Worm (Caenorhabditis elegans) whole organism, young adult: ENCODE results near the gene hlh-11.

ENCODE experiments used
- B0261.1 ChIP-seq: sonication (generic microtip); optimal IDR thresholded peaks from 2 replicates; lab custom pipeline; 2016; ENCODE audit warnings: mild to moderate bottlenecking, missing genetic modification characterization, moderate library complexity, missing compliant biosample characterization
- C06A6.2 ChIP-seq: fragments of 200-800 bp; sonication (Bioruptor generic); conservative IDR thresholded peaks from 2 replicates; pipeline ENCODE4 v1.3.6; 2022; ENCODE audit warnings: missing genetic modification characterization, missing compliant biosample characterization
- C17E4.6 ChIP-seq: fragments of 200-800 bp; sonication (Bioruptor generic); IDR thresholded peaks from 2 replicates; pipeline ENCODE4 v1.3.6; 2022; ENCODE audit warnings: missing genetic modification reagents, missing genetic modification characterization, missing compliant biosample characterization
- F39B2.1 ChIP-seq: fragments of 200-800 bp; sonication (Bioruptor generic); IDR thresholded peaks from 2 replicates; pipeline ENCODE4 v1.3.6; 2022; ENCODE audit warnings: missing genetic modification reagents, missing genetic modification characterization, missing compliant biosample characterization
- F49E8.2 ChIP-seq: sonication (generic microtip); optimal IDR thresholded peaks from 3 replicates; lab custom pipeline; 2017; ENCODE audit warnings: missing genetic modification characterization, mild to moderate bottlenecking, missing compliant biosample characterization, antibody characterized with exemption, moderate library complexity; ENCODE audit not compliant: insufficient read depth
- F57A8.1 ChIP-seq: fragments of 200-800 bp; sonication (Bioruptor generic); optimal IDR thresholded peaks from 2 replicates; lab custom pipeline; 2018; ENCODE audit warnings: mild to moderate bottlenecking, missing genetic modification characterization, moderate library complexity, missing compliant biosample characterization
- F57C9.4 ChIP-seq: sonication (generic microtip); optimal IDR thresholded peaks from 2 replicates; lab custom pipeline; 2017; ENCODE audit warnings: mild to moderate bottlenecking, missing genetic modification characterization, missing compliant biosample characterization
- T07F8.4 ChIP-seq: sonication (generic microtip); optimal IDR thresholded peaks from 2 replicates; lab custom pipeline; 2016; ENCODE audit warnings: mild to moderate bottlenecking, missing genetic modification characterization, moderate library complexity, missing compliant biosample characterization
- athp-1 ChIP-seq: sonication (generic microtip); optimal IDR thresholded peaks from 2 replicates; lab custom pipeline; 2017; ENCODE audit warnings: mild to moderate bottlenecking, missing genetic modification characterization, missing compliant biosample characterization
- bed-1 ChIP-seq: fragments of 200-800 bp; sonication (Bioruptor generic); IDR thresholded peaks from 2 replicates; pipeline ENCODE4 v1.3.6; 2022; ENCODE audit warnings: missing genetic modification reagents, missing genetic modification characterization, missing compliant biosample characterization
- cebp-1 ChIP-seq, 2 experiments: fragments of 200-800 bp in 1 of 2; sonication (Bioruptor generic) in 1 of 2; sonication (generic microtip) in 1 of 2; IDR thresholded peaks in 1 of 2; optimal IDR thresholded peaks in 1 of 2; 2 replicates each; pipeline versions ENCODE4 v1.3.6 to Lab custom; 2017 to 2022; ENCODE audit warnings: missing compliant biosample characterization in 2 of 2, missing genetic modification characterization in 2 of 2, mild to moderate bottlenecking in 1 of 2, missing genetic modification reagents in 1 of 2, moderate library complexity in 1 of 2
- ceh-40 ChIP-seq: fragments of 200-800 bp; sonication (Bioruptor generic); IDR thresholded peaks from 2 replicates; pipeline ENCODE4 v1.3.6; 2022; ENCODE audit warnings: missing genetic modification characterization, missing compliant biosample characterization
- ceh-79 ChIP-seq: sonication (generic microtip); optimal IDR thresholded peaks from 2 replicates; lab custom pipeline; 2017; ENCODE audit warnings: mild to moderate bottlenecking, missing genetic modification characterization, missing compliant biosample characterization
- efl-1 ChIP-seq: fragments of 150-350 bp; optimal IDR thresholded peaks from 2 replicates; lab custom pipeline; 2014; ENCODE audit warnings: missing biosample characterization, missing genetic modification reagents, missing genetic modification characterization
- egrh-3 ChIP-seq: fragments of 200-800 bp; sonication (Bioruptor generic); IDR thresholded peaks from 2 replicates; pipeline ENCODE4 v1.3.6; 2022; ENCODE audit warnings: missing genetic modification reagents, missing genetic modification characterization, missing compliant biosample characterization
- ets-4 ChIP-seq: fragments of 200-800 bp; sonication (Bioruptor generic); optimal IDR thresholded peaks from 2 replicates; lab custom pipeline; 2018; ENCODE audit warnings: mild to moderate bottlenecking, missing genetic modification characterization, missing compliant biosample characterization
- lag-1 ChIP-seq: fragments of 200-800 bp; sonication (Bioruptor generic); IDR thresholded peaks from 2 replicates; pipeline ENCODE4 v1.3.6; 2022; ENCODE audit warnings: missing genetic modification reagents, missing genetic modification characterization, missing compliant biosample characterization
- lin-26 ChIP-seq: fragments of 200-800 bp; sonication (Bioruptor generic); IDR thresholded peaks from 2 replicates; pipeline ENCODE4 v1.3.6; 2022; ENCODE audit warnings: missing genetic modification reagents, missing genetic modification characterization, missing compliant biosample characterization
- lin-54 ChIP-seq: fragments of 200-800 bp; sonication (Bioruptor generic); optimal IDR thresholded peaks from 2 replicates; lab custom pipeline; 2018; ENCODE audit warnings: mild to moderate bottlenecking, missing genetic modification characterization, missing compliant biosample characterization
- madf-10 ChIP-seq: sonication (generic microtip); optimal IDR thresholded peaks from 2 replicates; lab custom pipeline; 2016; ENCODE audit warnings: mild to moderate bottlenecking, missing genetic modification characterization, missing compliant biosample characterization
- madf-6 ChIP-seq: fragments of 200-800 bp; sonication (Bioruptor generic); IDR thresholded peaks from 2 replicates; pipeline ENCODE4 v1.3.6; 2022; ENCODE audit warnings: missing genetic modification reagents, missing genetic modification characterization, missing compliant biosample characterization
- madf-8 ChIP-seq: fragments of 200-800 bp; sonication (Bioruptor generic); conservative IDR thresholded peaks from 2 replicates; pipeline ENCODE4 v1.3.6; 2022; ENCODE audit warnings: missing genetic modification reagents, missing genetic modification characterization, missing compliant biosample characterization
- nhr-120 ChIP-seq: fragments of 200-800 bp; sonication (Bioruptor generic); IDR thresholded peaks from 2 replicates; pipeline ENCODE4 v1.3.6; 2022; ENCODE audit warnings: missing genetic modification characterization, missing compliant biosample characterization
- nhr-179 ChIP-seq: sonication (generic microtip); optimal IDR thresholded peaks from 2 replicates; lab custom pipeline; 2016; ENCODE audit warnings: mild to moderate bottlenecking, missing genetic modification characterization, missing compliant biosample characterization
- nhr-80 ChIP-seq: sonication (generic microtip); optimal IDR thresholded peaks from 2 replicates; lab custom pipeline; 2016; ENCODE audit warnings: missing genetic modification characterization, missing compliant biosample characterization
- pha-4 ChIP-seq: fragments of 150-350 bp; sonication (generic microtip); optimal IDR thresholded peaks from 2 replicates; lab custom pipeline; 2014; ENCODE audit warnings: missing biosample characterization, missing genetic modification reagents, missing genetic modification characterization
- sptf-2 ChIP-seq: fragments of 200-800 bp; sonication (Bioruptor generic); optimal IDR thresholded peaks from 2 replicates; lab custom pipeline; 2018; ENCODE audit warnings: mild to moderate bottlenecking, missing genetic modification characterization, missing compliant biosample characterization
- tbp1 ChIP-seq: fragments of 200-800 bp; sonication (Bioruptor generic); optimal IDR thresholded peaks from 2 replicates; lab custom pipeline; 2018; ENCODE audit warnings: mild to moderate bottlenecking, missing genetic modification characterization, missing compliant biosample characterization
- tbx-9 ChIP-seq: sonication (generic microtip); optimal IDR thresholded peaks from 2 replicates; lab custom pipeline; 2016; ENCODE audit warnings: borderline replicate concordance, missing genetic modification characterization, inconsistent platforms, missing compliant biosample characterization
- zfh-2 ChIP-seq: fragments of 200-800 bp; sonication (Bioruptor generic); conservative IDR thresholded peaks from 2 replicates; pipeline ENCODE4 v1.3.6; 2022; ENCODE audit warnings: missing genetic modification reagents, missing genetic modification characterization, missing compliant biosample characterization
- zim-3 ChIP-seq: sonication (generic microtip); optimal IDR thresholded peaks from 2 replicates; lab custom pipeline; 2017; ENCODE audit warnings: mild to moderate bottlenecking, missing genetic modification characterization, moderate library complexity, missing compliant biosample characterization
- ztf-28 ChIP-seq: fragments of 200-800 bp; sonication (Bioruptor generic); IDR thresholded peaks from 2 replicates; pipeline ENCODE4 v1.3.6; 2022; ENCODE audit warnings: missing genetic modification reagents, missing genetic modification characterization, missing compliant biosample characterization
- ztf-6 ChIP-seq: fragments of 200-800 bp; sonication (Bioruptor generic); IDR thresholded peaks from 2 replicates; pipeline ENCODE4 v1.3.6; 2022; ENCODE audit warnings: missing genetic modification reagents, missing genetic modification characterization, missing compliant biosample characterization

hlh-11 gene

DNA sequence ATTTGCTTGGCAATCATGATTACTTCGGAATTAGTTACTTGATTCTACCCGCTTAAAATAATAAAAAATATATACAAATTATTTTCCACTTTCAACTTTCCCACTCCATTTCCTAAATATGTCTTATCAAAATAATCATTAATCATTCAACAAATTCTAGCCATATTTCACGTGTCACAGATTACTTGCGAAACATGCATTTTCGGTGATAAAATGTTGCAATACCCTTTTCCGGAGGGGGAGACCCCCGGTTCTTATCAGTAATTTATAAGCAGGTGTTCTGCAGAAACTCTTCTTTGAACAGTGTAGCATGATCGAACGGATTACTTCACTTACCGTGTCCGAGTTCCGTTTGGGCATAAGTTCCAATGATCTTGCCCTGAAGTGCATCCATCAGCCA is 29.3 kb upstream of the hlh-11 start:
- peak; percentile 24 for TF ChIP-seq ets-4
- TF ChIP-seq ceh-40 = no peak
- no peak for TF ChIP-seq cebp-1 (GFP tag; IDR thresholded peaks at IDR 0.05; lab: Robert Waterston, UW)
- TF ChIP-seq cebp-1 (tag; optimal IDR thresholded peaks at IDR 0.05; lab: Kevin White, UChicago) = peak; percentile 54
- peak; percentile 80 for TF ChIP-seq nhr-80 (tag; lab: Kevin White, UChicago)

DNA sequence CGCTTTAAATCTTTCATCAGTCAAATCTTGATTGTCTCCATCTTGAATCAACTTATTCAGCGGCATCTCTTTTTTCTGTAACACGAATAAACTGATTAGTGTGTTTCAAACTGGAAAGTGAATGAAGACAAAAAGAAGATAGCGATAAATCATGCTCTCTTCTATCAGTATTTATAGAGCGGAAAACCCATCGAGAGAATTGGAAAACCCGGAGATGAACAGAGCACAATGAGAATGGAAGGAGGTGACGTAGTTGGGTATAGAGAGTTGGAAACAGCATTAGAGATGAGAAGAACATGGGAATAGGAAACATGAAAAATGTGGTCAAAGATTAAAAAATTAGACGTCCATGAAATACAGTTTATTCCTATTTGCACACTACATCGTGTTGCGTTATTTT is 27.4 kb upstream of the hlh-11 start, which contains the start of gene acox-1.5:
Gene acox-1.5 (minus strand): TSS at position 75 of the 400 bp plus-strand sequence.
- TF ChIP-seq F39B2.1 (GFP tag; lab: Robert Waterston, UW) = no peak
- TF ChIP-seq nhr-80 (tag; lab: Kevin White, UChicago) = peak; percentile 78
- TF ChIP-seq, all 124 proteins: peak for 1

- TF ChIP-seq tbx-9 (tag; lab: Kevin White, UChicago) (no peak), lin-26 (GFP tag; lab: Robert Waterston, UW) (no peak), lag-1 (no peak), C17E4.6 (GFP tag; lab: Robert Waterston, UW) (no peak), efl-1 (no peak), nhr-120 (GFP tag; lab: Robert Waterston, UW) (no peak), ztf-28 (GFP tag; lab: Robert Waterston, UW) (no peak), zim-3 (no peak), lin-54 (GFP tag; lab: Kevin White, UChicago) (no peak), sptf-2 (no peak), ztf-6 (GFP tag; lab: Robert Waterston, UW) (no peak), F57A8.1 (no peak), egrh-3 (GFP tag; lab: Robert Waterston, UW) (no peak), tbp1 (no peak), ets-4 (no peak)
These were observed 23.9 kb upstream of the hlh-11 start, which contains the start of gene rom-2 for ce11 chrIII:9595563-9595962. rom-2 (minus strand) TSS chrIII:9595663.

ce11 chrIII:9597044-9597443 is 22.5 kb upstream of the hlh-11 start, which contains the start of gene C48B4.12:
C48B4.12 (plus strand) TSS chrIII:9597344.
- TF ChIP-seq F57A8.1 (no peak), zfh-2 (no peak), madf-10 (tag; lab: Kevin White, UChicago) (no peak), F57C9.4 (tag; lab: Kevin White, UChicago) (no peak), nhr-179 (tag; lab: Kevin White, UChicago) (no peak), ceh-79 (tag; lab: Kevin White, UChicago) (no peak), F49E8.2 (no peak), C06A6.2 (GFP tag; lab: Robert Waterston, UW) (no peak), B0261.1 (no peak), madf-6 (GFP tag; lab: Robert Waterston, UW) (no peak), athp-1 (tag; lab: Kevin White, UChicago) (no peak), pha-4 (no peak), bed-1 (GFP tag; lab: Robert Waterston, UW) (no peak), madf-8 (no peak), T07F8.4 (no peak)
- TF ChIP-seq, all 124 proteins: peak for 0

DNA sequence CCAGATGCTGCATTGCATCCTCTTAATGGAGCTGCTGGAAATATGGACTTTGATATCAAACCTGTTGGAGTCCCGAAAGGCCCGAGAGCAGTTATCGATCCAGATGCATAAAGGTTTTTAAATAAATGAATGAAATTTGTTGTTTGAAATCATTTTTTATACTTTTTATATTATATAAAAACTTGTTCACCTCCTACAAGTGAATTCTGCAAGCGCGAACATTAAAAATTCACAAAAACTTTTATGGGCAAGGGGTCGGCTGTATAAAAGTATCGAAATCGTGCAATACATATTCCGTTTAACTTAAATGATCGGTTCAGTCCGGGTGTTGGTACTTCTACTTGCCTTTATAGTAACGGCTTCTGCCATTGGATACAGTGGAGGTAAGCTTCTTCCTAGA is 21.3 kb upstream of the hlh-11 start, which contains the start of gene F58A4.1:
Gene F58A4.1 (plus strand): TSS at position 301 of the 400 bp plus-strand sequence.
- no peak for TF ChIP-seq ets-4
